Worm (Caenorhabditis elegans) whole organism, L4/young adult: ENCODE data around the gene mek-1.

Experiments used
- W03F9.2 ChIP-seq: fragments of 150-350 bp; optimal IDR thresholded peaks from 2 replicates; lab custom pipeline; 2014; ENCODE audit warnings: missing biosample characterization, missing genetic modification characterization
- dao-5 ChIP-seq: sonication (generic microtip); optimal IDR thresholded peaks from 2 replicates; lab custom pipeline; 2016; ENCODE audit warnings: missing genotype, missing genetic modification characterization, moderate library complexity, missing compliant biosample characterization
- him-1 ChIP-seq: sonication (generic microtip); optimal IDR thresholded peaks from 2 replicates; lab custom pipeline; 2016; ENCODE audit warnings: missing genotype, missing genetic modification reagents, missing genetic modification characterization, missing compliant biosample characterization

The mek-1 gene

ce11 chrX:7478948-7479347, at the start of gene mek-1:
Gene mek-1 (plus strand): TSS chrX:7479248.
- TF ChIP-seq him-1: no peak
- no peak for TF ChIP-seq W03F9.2
- no peak for TF ChIP-seq dao-5 (tag; lab: Kevin White, UChicago)

DNA sequence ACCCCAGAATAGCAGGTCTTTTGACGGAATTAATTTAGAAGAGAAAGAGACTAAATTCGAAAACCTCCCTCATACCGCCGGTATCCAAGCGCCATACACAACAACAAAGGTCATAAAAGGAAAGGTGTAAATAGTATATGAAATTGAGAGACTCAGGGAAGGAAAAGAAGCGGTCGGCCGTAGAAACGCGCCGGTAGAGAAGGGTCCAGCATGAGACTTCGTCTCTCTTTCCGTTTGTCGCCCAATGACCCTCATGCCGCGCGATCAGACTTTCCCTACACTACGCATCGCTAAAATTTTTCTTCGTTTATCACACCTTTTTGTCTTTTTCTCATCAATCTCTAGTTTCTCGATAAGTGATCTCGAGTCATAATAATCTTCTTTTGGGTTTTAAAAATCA, 48.6 kb upstream of the mek-1 start:
- TF ChIP-seq W03F9.2 (no peak), him-1 (no peak), dao-5 (tag; lab: Kevin White, UChicago) (no peak)

ce11 chrX:7431165-7431564, 47.9 kb upstream of the mek-1 start, which contains the start of gene clc-2:
Gene clc-2 (plus strand): TSS chrX:7431465.
- no peak for TF ChIP-seq dao-5 (tag; lab: Kevin White, UChicago)
- no peak for TF ChIP-seq him-1
- TF ChIP-seq W03F9.2: no peak

DNA sequence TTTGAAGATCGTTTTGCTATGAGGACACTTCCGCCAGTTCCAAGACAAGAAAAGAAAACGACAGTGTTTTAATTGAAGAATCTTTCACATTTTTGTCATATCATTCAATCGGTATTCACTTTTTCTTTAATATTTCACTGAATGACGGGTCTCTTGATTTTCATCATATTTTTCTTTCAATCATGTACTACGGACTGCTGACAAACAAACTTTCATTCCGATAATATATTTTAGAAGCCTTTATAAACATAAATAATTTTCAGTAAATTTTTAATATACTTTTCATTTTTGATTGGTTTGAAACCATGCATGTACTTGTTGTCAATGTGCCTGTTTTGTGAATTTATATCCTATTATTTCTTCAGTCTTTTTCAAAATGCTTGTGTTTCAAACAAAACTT, 45.8 kb upstream of the mek-1 start, which contains the start of gene clc-5:
clc-5 (plus strand) TSS at position 301 of the 400 bp plus-strand sequence.
- TF ChIP-seq him-1: no peak
- TF ChIP-seq W03F9.2: no peak
- no peak for TF ChIP-seq dao-5 (tag; lab: Kevin White, UChicago)

DNA sequence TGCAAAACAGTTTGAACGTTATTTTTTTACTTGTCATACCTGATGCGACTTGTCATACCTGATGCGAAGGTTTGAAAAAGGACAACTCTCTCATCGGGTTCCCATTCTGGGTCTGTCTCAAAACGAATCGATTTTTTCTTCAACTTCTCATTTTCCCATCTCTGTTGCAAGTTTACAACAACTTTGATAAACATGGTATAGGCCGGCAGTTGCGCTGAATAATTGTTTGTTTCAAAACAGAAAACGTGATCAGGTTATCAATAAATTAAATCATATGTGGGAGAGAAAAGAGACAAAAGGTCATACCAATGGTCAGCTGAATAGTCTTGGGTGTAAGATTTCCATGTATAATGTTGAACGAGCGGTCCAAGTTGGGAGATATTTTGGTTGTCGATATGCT, 42.1 kb upstream of the mek-1 start:
- TF ChIP-seq W03F9.2: no peak
- no peak for TF ChIP-seq him-1

DNA sequence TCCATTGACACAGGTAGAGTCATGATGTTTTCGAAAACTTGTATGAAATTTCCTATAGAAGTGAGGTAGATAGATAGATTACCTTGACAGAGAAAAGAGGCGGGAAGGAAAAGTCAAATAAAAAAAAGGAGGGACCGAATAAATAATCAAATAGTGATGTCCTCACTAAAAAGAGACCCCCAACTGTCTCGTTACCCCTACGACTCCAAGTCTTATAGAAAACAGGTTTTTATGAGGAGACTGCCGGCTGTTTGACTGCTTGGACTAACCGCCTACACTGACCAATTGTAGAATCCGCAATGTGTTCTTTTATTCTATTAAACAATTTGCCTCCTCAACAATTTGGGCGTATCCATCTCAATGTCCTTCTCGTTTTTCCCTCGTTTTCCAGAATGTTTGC, 41.1 kb upstream of the mek-1 start, which contains the start of gene C01C10.2:
C01C10.2 (minus strand) TSS at position 170 of the 400 bp plus-strand sequence.
- TF ChIP-seq him-1 (no peak), dao-5 (tag; lab: Kevin White, UChicago) (no peak), W03F9.2 (no peak)

DNA sequence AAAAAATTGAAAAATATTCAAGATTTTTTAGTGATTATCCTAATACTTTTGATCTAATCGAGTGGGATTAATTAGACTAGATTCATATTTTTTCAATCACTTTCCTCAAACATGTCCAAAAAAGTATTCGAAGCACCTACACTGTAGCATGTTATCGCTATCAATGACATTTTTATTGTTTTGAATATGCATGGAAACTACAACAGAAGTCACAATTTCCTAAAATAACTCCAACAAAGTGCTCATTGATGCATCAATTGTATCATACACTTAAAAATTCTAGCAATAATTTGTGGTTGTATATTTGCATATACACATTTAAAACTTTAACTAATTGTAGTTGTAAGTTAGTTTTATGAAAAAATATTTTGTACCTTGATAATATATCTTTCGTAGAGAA, 38.9 kb upstream of the mek-1 start:
- no peak for TF ChIP-seq him-1
- no peak for TF ChIP-seq W03F9.2
- TF ChIP-seq dao-5 (tag; lab: Kevin White, UChicago): no peak

DNA sequence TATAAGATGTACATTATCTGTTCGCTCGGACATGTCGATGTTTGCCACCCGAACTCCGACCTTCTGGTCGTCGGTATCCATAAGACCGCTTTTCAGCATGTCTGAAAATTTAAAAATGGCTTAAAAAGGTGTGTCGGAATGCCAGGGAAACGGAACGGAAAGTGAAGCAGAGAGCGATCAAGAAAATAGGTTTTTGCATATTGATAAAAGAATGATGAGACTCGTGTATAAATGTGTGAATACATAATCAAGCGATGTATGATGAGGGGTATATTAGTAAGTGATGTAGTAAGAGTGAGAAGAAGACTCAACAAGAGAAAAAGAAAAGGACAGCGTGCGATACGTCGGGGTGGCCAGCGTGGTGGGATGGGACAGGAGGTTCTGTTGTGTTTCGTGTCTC, 36.6 kb upstream of the mek-1 start, which contains the start of gene acl-12:
acl-12 (minus strand) TSS at position 101 of the 400 bp plus-strand sequence.
- TF ChIP-seq W03F9.2 (no peak), him-1 (no peak), dao-5 (tag; lab: Kevin White, UChicago) (no peak)

ce11 chrX:7445734-7446133, 33.3 kb upstream of the mek-1 start:
- TF ChIP-seq dao-5 (tag; lab: Kevin White, UChicago) (no peak), him-1 (no peak), W03F9.2 (no peak)

DNA sequence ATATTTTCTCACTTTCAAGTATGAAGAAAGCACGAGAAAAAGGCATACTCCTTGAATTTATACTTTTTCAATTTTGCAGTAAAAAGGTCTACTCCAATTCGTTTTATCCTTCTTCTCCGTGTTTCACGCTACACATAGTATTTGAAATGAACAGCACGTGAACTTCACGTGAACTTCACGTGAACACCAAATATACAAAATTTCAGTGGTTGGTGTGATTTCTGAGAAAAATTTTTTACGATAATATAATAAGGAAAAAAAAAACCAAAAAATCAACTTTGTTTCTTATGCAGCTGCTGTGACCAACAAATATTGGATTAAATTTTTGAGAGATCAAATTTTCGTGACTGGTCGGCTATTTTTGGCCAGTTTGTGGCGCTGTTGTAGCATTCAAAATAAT, 32.6 kb upstream of the mek-1 start:
- TF ChIP-seq him-1 (no peak), W03F9.2 (no peak), dao-5 (tag; lab: Kevin White, UChicago) (no peak)

DNA sequence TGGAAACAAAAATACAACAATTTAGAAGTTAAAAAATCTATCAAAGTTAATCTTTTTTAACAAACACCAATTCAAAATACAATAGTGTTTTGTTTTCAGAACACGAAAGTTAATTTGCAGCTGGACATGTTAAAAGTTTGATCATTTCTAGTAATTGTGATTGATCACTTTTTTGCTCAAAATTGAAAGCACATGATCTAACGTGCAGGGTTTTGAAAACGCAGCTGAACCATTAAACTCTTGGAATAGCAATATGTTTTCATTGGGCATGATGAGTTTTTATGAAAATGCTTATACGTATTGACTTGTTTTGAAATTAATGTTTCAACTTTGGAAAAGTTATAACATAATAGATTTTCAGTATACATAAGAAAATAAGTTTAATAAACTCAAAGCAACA, 31.7 kb upstream of the mek-1 start:
- no peak for TF ChIP-seq W03F9.2
- no peak for TF ChIP-seq him-1
- no peak for TF ChIP-seq dao-5 (tag; lab: Kevin White, UChicago)

- TF ChIP-seq him-1 (no peak), dao-5 (tag; lab: Kevin White, UChicago) (no peak), W03F9.2 (no peak)
These were observed 26.4 kb upstream of the mek-1 start for ce11 chrX:7452606-7453005.

- TF ChIP-seq dao-5 (tag; lab: Kevin White, UChicago): no peak
These were observed 23.1 kb upstream of the mek-1 start for ce11 chrX:7455960-7456359.

DNA sequence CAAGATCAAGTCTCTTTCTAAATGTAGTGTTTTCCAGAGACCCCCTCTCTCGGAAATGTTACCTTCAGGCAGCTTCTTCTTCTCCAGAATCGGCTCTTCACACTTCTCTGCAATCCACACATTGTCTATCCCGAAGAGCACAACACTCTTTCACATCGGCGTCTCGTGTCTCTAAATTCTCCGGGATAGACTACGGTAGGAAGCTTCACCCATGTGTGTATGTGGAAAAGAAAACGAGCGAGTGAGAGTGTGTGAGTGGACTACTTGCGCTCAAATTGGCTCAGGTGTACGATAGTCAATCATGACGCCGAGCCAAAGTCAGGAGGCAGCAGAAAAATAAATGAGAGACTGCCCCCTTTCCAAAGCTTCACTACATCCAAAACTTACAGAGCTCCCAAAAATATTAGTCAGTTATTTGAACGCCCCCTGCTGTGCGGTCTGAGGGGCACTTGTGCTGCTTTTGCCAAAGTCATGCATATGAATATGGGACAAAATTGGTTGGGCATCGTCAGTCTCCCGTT, 21.8 kb upstream of the mek-1 start:
- no peak for TF ChIP-seq W03F9.2
- no peak for TF ChIP-seq dao-5 (tag; lab: Kevin White, UChicago)
- no peak for TF ChIP-seq him-1

ce11 chrX:7460516-7460915, 18.5 kb upstream of the mek-1 start:
- no peak for TF ChIP-seq W03F9.2
- no peak for TF ChIP-seq dao-5 (tag; lab: Kevin White, UChicago)
- TF ChIP-seq him-1: no peak

DNA sequence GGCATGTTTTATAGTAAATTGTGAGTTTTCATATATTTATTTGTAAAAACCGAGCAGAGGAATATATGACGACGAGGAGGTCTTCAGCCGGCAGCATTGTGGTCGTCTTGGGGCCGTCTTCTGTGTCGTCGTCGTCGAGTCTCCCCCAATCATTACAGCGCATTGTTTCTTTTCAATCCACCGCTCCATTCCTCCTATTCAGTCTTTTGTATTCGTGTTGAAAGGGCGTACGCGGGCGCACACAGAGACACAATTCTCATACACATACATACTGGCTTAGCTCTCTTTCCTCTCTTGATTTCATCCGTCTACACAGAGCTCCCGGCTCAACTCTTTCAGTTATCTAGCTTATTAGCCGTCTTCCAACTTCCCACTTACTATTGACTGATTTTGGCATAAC, 15.4 kb upstream of the mek-1 start, which contains the start of gene sox-2:
sox-2 (minus strand) TSS at position 100 of the 400 bp plus-strand sequence.
- TF ChIP-seq him-1: no peak
- no peak for TF ChIP-seq W03F9.2
- no peak for TF ChIP-seq dao-5 (tag; lab: Kevin White, UChicago)
